Fruit fly (Drosophila melanogaster) whole organism, embryonic: ENCODE measurements around the gene Ykt6.

Experiments
- Bteb2 ChIP-seq: fragments of 200-800 bp; sonication (Bioruptor generic); optimal IDR thresholded peaks from 2 replicates; lab custom pipeline; 2016; ENCODE audit warnings: missing biosample characterization, missing genetic modification characterization
- CG10147 ChIP-seq: fragments of 200-800 bp; sonication (Bioruptor generic); optimal IDR thresholded peaks from 2 replicates; lab custom pipeline; 2019; ENCODE audit warnings: missing biosample characterization, mild to moderate bottlenecking, missing genetic modification characterization, moderate library complexity
- CG1024 ChIP-seq: fragments of 200-800 bp; sonication (Bioruptor generic); IDR thresholded peaks from 2 replicates; pipeline ENCODE4 v1.3.6; 2022; ENCODE audit warnings: missing biosample characterization, missing genetic modification characterization
- CG11456 ChIP-seq: fragments of 200-800 bp; sonication (Bioruptor generic); IDR thresholded peaks from 3 replicates; pipeline ENCODE4 v1.3.6; 2022; ENCODE audit warnings: missing biosample characterization, missing genetic modification characterization
- CG12299 ChIP-seq: fragments of 200-800 bp; sonication (Bioruptor generic); optimal IDR thresholded peaks from 2 replicates; lab custom pipeline; 2018; ENCODE audit warnings: missing biosample characterization, mild to moderate bottlenecking, missing genetic modification characterization
- CG13287 ChIP-seq: fragments of 200-800 bp; sonication (Bioruptor generic); IDR thresholded peaks from 2 replicates; pipeline ENCODE4 v1.3.6; 2022; ENCODE audit warnings: missing biosample characterization, missing genetic modification characterization; ENCODE audit not compliant: partially characterized antibody
- CG16815 ChIP-seq: fragments of 200-800 bp; sonication (Bioruptor generic); optimal IDR thresholded peaks from 3 replicates; lab custom pipeline; 2017; ENCODE audit warnings: missing biosample characterization, mild to moderate bottlenecking, missing genetic modification characterization
- CG1832 ChIP-seq: fragments of 200-800 bp; sonication (Bioruptor generic); optimal IDR thresholded peaks from 2 replicates; lab custom pipeline; 2017; ENCODE audit warnings: missing biosample characterization, mild to moderate bottlenecking, missing genetic modification characterization, inconsistent platforms
- CG3407 ChIP-seq: fragments of 200-800 bp; sonication (Bioruptor generic); optimal IDR thresholded peaks from 2 replicates; lab custom pipeline; 2018; ENCODE audit warnings: missing biosample characterization, mild to moderate bottlenecking, missing genetic modification characterization
- CG34422 ChIP-seq: fragments of 200-800 bp; sonication (Bioruptor generic); IDR thresholded peaks from 3 replicates; pipeline ENCODE4 v1.3.6; 2022; ENCODE audit warnings: missing biosample characterization, missing genetic modification characterization
- CG3995 ChIP-seq: fragments of 200-800 bp; sonication (Bioruptor generic); optimal IDR thresholded peaks from 3 replicates; lab custom pipeline; 2016; ENCODE audit warnings: missing biosample characterization, missing genetic modification characterization
- CG7556 ChIP-seq: fragments of 200-800 bp; sonication (Bioruptor generic); optimal IDR thresholded peaks from 2 replicates; lab custom pipeline; 2017; ENCODE audit warnings: missing biosample characterization, mild to moderate bottlenecking, missing genetic modification characterization
- CG8388 ChIP-seq: fragments of 200-800 bp; sonication (Bioruptor generic); optimal IDR thresholded peaks from 2 replicates; lab custom pipeline; 2019; ENCODE audit warnings: missing biosample characterization, mild to moderate bottlenecking, missing genetic modification characterization, moderate library complexity
- CG8944 ChIP-seq: fragments of 200-800 bp; sonication (Bioruptor generic); optimal IDR thresholded peaks from 3 replicates; lab custom pipeline; 2016; ENCODE audit warnings: missing biosample characterization, missing genetic modification characterization
- CG9727 ChIP-seq: fragments of 200-800 bp; sonication (Bioruptor generic); optimal IDR thresholded peaks from 3 replicates; lab custom pipeline; 2017; ENCODE audit warnings: missing biosample characterization, mild to moderate bottlenecking, missing genetic modification characterization
- CG9817 ChIP-seq: fragments of 200-800 bp; sonication (Bioruptor generic); optimal IDR thresholded peaks from 2 replicates; lab custom pipeline; 2018; ENCODE audit warnings: missing biosample characterization, mild to moderate bottlenecking, missing genetic modification characterization, moderate library complexity
- Camta ChIP-seq: fragments of 200-800 bp; sonication (Bioruptor generic); optimal IDR thresholded peaks from 2 replicates; lab custom pipeline; 2016; ENCODE audit warnings: missing biosample characterization, missing genetic modification characterization
- CkIIα-i1 ChIP-seq: fragments of 200-800 bp; sonication (Bioruptor generic); IDR thresholded peaks from 2 replicates; pipeline ENCODE4 v1.3.6; 2022; ENCODE audit warnings: missing biosample characterization, missing genetic modification characterization
- Dek ChIP-seq: fragments of 200-800 bp; sonication (Bioruptor generic); optimal IDR thresholded peaks from 3 replicates; lab custom pipeline; 2019; ENCODE audit warnings: missing biosample characterization, mild to moderate bottlenecking, missing genetic modification characterization, moderate library complexity
- H2.0 ChIP-seq: fragments of 200-800 bp; sonication (Bioruptor generic); IDR thresholded peaks from 2 replicates; pipeline ENCODE4 v1.3.6; 2022; ENCODE audit warnings: missing biosample characterization, missing genetic modification characterization
- HmgZ ChIP-seq: fragments of 200-800 bp; sonication (Bioruptor generic); optimal IDR thresholded peaks from 2 replicates; lab custom pipeline; 2018; ENCODE audit warnings: missing biosample characterization, mild to moderate bottlenecking, missing genetic modification characterization
- Hr78 ChIP-seq, 2 experiments: fragments of 200-800 bp in 1 of 2; fragments of >200 bp in 1 of 2; sonication (Bioruptor generic) in 1 of 2; optimal IDR thresholded peaks; 2 replicates each; lab custom pipeline; 2017 to 2019; ENCODE audit warnings: missing biosample characterization in 2 of 2, missing genetic modification characterization in 2 of 2, mild to moderate bottlenecking in 1 of 2, moderate library complexity in 1 of 2
- Lim3 ChIP-seq: fragments of 200-800 bp; sonication (Bioruptor generic); IDR thresholded peaks from 2 replicates; pipeline ENCODE4 v1.3.6; 2022; ENCODE audit warnings: missing biosample characterization, missing genetic modification characterization
- Max ChIP-seq: fragments of 200-800 bp; sonication (Bioruptor generic); optimal IDR thresholded peaks from 2 replicates; lab custom pipeline; 2016; ENCODE audit warnings: missing biosample characterization, mild to moderate bottlenecking, missing genetic modification characterization
- Meics ChIP-seq: fragments of 200-800 bp; sonication (Bioruptor generic); optimal IDR thresholded peaks from 2 replicates; lab custom pipeline; 2017; ENCODE audit warnings: missing biosample characterization, mild to moderate bottlenecking, missing genetic modification characterization
- NC2β ChIP-seq: fragments of 200-800 bp; sonication (Bioruptor generic); optimal IDR thresholded peaks from 2 replicates; lab custom pipeline; 2016; ENCODE audit warnings: missing biosample characterization, missing genetic modification characterization
- NFAT ChIP-seq: fragments of 200-800 bp; sonication (Bioruptor generic); IDR thresholded peaks from 2 replicates; pipeline ENCODE4 v1.3.6; 2022; ENCODE audit warnings: missing biosample characterization, missing genetic modification characterization
- Pdp1 ChIP-seq, 2 experiments: fragments of 200-800 bp; sonication (Bioruptor generic); optimal IDR thresholded peaks; 3 replicates each; lab custom pipeline; 2016; ENCODE audit warnings: missing biosample characterization in 2 of 2, missing genetic modification characterization in 2 of 2, mild to moderate bottlenecking in 1 of 2, moderate library complexity in 1 of 2
- Ravus ChIP-seq: fragments of 200-800 bp; sonication (Bioruptor generic); IDR thresholded peaks from 2 replicates; pipeline ENCODE4 v1.3.6; 2022; ENCODE audit warnings: missing biosample characterization, missing genetic modification characterization
- Sox100B ChIP-seq: fragments of 200-800 bp; sonication (Bioruptor generic); optimal IDR thresholded peaks from 3 replicates; lab custom pipeline; 2018; ENCODE audit warnings: missing biosample characterization, mild to moderate bottlenecking, missing genetic modification characterization
- Ssrp ChIP-seq: fragments of 200-800 bp; sonication (Bioruptor generic); optimal IDR thresholded peaks from 2 replicates; lab custom pipeline; 2018; ENCODE audit warnings: missing biosample characterization, mild to moderate bottlenecking, missing genetic modification characterization, moderate library complexity
- bowl ChIP-seq: fragments of 200-800 bp; sonication (Bioruptor generic); IDR thresholded peaks from 2 replicates; pipeline ENCODE4 v1.3.6; 2022; ENCODE audit warnings: missing biosample characterization, missing genetic modification characterization
- corto ChIP-seq: fragments of 200-800 bp; sonication (Bioruptor generic); optimal IDR thresholded peaks from 2 replicates; lab custom pipeline; 2016; ENCODE audit warnings: missing biosample characterization, mild to moderate bottlenecking, missing genetic modification characterization, moderate library complexity
- dysf ChIP-seq: fragments of 200-800 bp; sonication (Bioruptor generic); IDR thresholded peaks from 3 replicates; pipeline ENCODE4 v1.3.6; 2022; ENCODE audit warnings: missing biosample characterization, missing genetic modification characterization
- ems ChIP-seq: fragments of 200-800 bp; sonication (Bioruptor generic); optimal IDR thresholded peaks from 3 replicates; lab custom pipeline; 2016; ENCODE audit warnings: missing biosample characterization, missing genetic modification characterization
- fru ChIP-seq: fragments of >200 bp; optimal IDR thresholded peaks from 2 replicates; lab custom pipeline; 2017
- gfzf ChIP-seq: fragments of 200-800 bp; sonication (Bioruptor generic); optimal IDR thresholded peaks from 2 replicates; lab custom pipeline; 2016; ENCODE audit warnings: missing biosample characterization, mild to moderate bottlenecking, missing genetic modification characterization, moderate library complexity
- gsb ChIP-seq: fragments of 200-800 bp; sonication (Bioruptor generic); IDR thresholded peaks from 2 replicates; pipeline ENCODE4 v1.3.6; 2022; ENCODE audit warnings: missing biosample characterization, missing genetic modification characterization
- ham ChIP-seq: fragments of 200-800 bp; sonication (Bioruptor generic); IDR thresholded peaks from 2 replicates; pipeline ENCODE4 v1.3.6; 2022; ENCODE audit warnings: missing biosample characterization, missing genetic modification characterization
- hbn ChIP-seq: fragments of 200-800 bp; sonication (Bioruptor generic); IDR thresholded peaks from 2 replicates; pipeline ENCODE4 v1.3.6; 2022; ENCODE audit warnings: missing biosample characterization, missing genetic modification characterization; ENCODE audit not compliant: partially characterized antibody
- hth ChIP-seq: fragments of >200 bp; optimal IDR thresholded peaks from 2 replicates; lab custom pipeline; 2017; ENCODE audit warnings: inconsistent platforms
- ind ChIP-seq: fragments of 200-800 bp; sonication (Bioruptor generic); optimal IDR thresholded peaks from 3 replicates; lab custom pipeline; 2016; ENCODE audit warnings: missing biosample characterization, missing genetic modification characterization
- knrl ChIP-seq: fragments of 200-800 bp; sonication (Bioruptor generic); IDR thresholded peaks from 3 replicates; pipeline ENCODE4 v1.3.6; 2022; ENCODE audit warnings: missing biosample characterization, missing genetic modification characterization; ENCODE audit not compliant: partially characterized antibody
- pho ChIP-seq: fragments of 200-800 bp; sonication (Bioruptor generic); optimal IDR thresholded peaks from 2 replicates; lab custom pipeline; 2016; ENCODE audit warnings: missing biosample characterization, missing genetic modification characterization
- prd ChIP-seq, 3 experiments: fragments of >200 bp in 2 of 3; fragments of 200-800 bp in 1 of 3; sonication (Bioruptor generic) in 1 of 3; optimal IDR thresholded peaks in 2 of 3; IDR thresholded peaks in 1 of 3; 2 replicates in 2 of 3; 3 replicates in 1 of 3; pipeline versions ENCODE4 v1.3.6 to Lab custom; 2017 to 2022; ENCODE audit warnings: missing biosample characterization in 1 of 3, missing genetic modification characterization in 1 of 3
- tio ChIP-seq: fragments of 200-800 bp; sonication (Bioruptor generic); optimal IDR thresholded peaks from 2 replicates; lab custom pipeline; 2017; ENCODE audit warnings: missing biosample characterization, missing genetic modification characterization, inconsistent platforms
- toy ChIP-seq: fragments of 200-800 bp; sonication (Bioruptor generic); IDR thresholded peaks from 2 replicates; pipeline ENCODE4 v1.3.6; 2022; ENCODE audit warnings: missing biosample characterization, missing genetic modification characterization
- tup ChIP-seq: fragments of 200-800 bp; sonication (Bioruptor generic); optimal IDR thresholded peaks from 2 replicates; lab custom pipeline; 2016; ENCODE audit warnings: missing biosample characterization, mild to moderate bottlenecking, missing genetic modification characterization, moderate library complexity
- unpg ChIP-seq: fragments of 200-800 bp; sonication (Bioruptor generic); optimal IDR thresholded peaks from 3 replicates; lab custom pipeline; 2018; ENCODE audit warnings: missing biosample characterization, mild to moderate bottlenecking, missing genetic modification characterization, moderate library complexity

The Ykt6 gene

DNA sequence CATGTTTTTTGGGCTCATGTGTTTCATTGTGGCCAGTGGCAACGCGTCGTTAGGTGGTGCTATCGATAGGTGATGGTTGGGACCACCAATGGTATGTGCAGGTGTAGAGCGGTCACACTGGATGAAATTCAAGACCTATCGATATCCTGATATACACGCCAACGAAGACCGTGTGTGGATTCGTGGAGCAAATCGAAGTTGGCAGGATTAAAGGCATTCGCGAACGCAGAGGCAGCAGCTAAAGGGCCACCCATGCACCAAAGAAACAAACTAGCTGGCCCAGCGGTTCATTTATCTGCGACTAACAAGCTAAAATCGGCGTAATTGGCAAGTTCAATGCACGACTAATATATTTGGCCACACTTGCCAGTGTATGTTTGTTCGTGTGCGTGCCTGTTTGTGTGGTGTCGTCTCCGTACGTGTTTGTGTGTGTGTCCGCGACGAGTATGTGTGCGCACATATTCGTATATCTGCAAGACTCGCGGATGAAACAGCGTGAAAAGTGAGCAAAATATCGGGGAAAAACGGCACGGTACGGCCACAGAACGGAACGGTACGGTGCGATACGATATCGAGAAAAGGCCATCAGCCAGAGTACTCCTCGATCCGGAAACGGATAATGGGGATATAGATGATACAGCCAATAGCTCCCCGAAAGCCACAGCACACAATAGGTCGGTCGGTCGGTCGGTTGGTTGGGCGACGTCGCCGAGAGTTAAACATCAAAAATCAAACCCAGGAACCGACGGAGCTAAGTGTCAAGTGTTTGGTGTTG, 15.8 kb downstream of the Ykt6 start, which contains the start of gene Ubr3 (continued):
- peak in 1 of 2 experiments; percentile 19 for TF ChIP-seq Pdp1 (GFP tag; optimal IDR thresholded peaks at IDR 0.05; lab: Kevin White, UChicago)
- no peak for TF ChIP-seq Sox100B (GFP tag; lab: Kevin White, UChicago)
- TF ChIP-seq Ssrp (tag; lab: Kevin White, UChicago): no peak
- TF ChIP-seq NFAT (GFP tag; lab: Robert Waterston, UW): 0 out of 2 replicates have a peak, but pooled peaks have one; percentile 21
- TF ChIP-seq Meics (GFP tag; lab: Kevin White, UChicago): no peak
- peak; percentile 49 for TF ChIP-seq HmgZ
- TF ChIP-seq tio (GFP tag; lab: Kevin White, UChicago): no peak
- no peak for TF ChIP-seq Ravus (GFP tag; lab: Robert Waterston, UW)
- TF ChIP-seq CG1832: no peak
- TF ChIP-seq Dek (tag; lab: Kevin White, UChicago): no peak
- peak; percentile 79 for TF ChIP-seq knrl (GFP tag; lab: Robert Waterston, UW)
- TF ChIP-seq CG8388 (GFP tag; lab: Kevin White, UChicago): no peak
- no peak for TF ChIP-seq CG16815 (GFP tag; lab: Kevin White, UChicago)
- TF ChIP-seq bowl (GFP tag; lab: Robert Waterston, UW): no peak
- TF ChIP-seq CG7556 (GFP tag; lab: Kevin White, UChicago): no peak
- TF ChIP-seq Max (GFP tag; lab: Kevin White, UChicago): no peak
- TF ChIP-seq CG9817 (tag; lab: Kevin White, UChicago): no peak
- no peak for TF ChIP-seq CG8944
- TF ChIP-seq corto (GFP tag; lab: Kevin White, UChicago): no peak
- no peak for TF ChIP-seq H2.0 (GFP tag; lab: Robert Waterston, UW)
- no peak for TF ChIP-seq Hr78 (GFP tag; optimal IDR thresholded peaks at IDR 0.05; lab: Kevin White, UChicago)
- TF ChIP-seq unpg (GFP tag; lab: Kevin White, UChicago): no peak
- TF ChIP-seq tup: no peak
- TF ChIP-seq hth (lab: Kevin White, UChicago): no peak
- peak; percentile 42; the same call in 1 of the 2 replicates for TF ChIP-seq hbn (GFP tag; lab: Robert Waterston, UW)
- no peak for TF ChIP-seq CG3995 (GFP tag; lab: Kevin White, UChicago)
- no peak for TF ChIP-seq Lim3 (GFP tag; lab: Robert Waterston, UW)
- TF ChIP-seq CG3407: no peak
- no peak for TF ChIP-seq ems
- peak; percentile 31; the same call in 1 of the 3 replicates for TF ChIP-seq CG34422 (GFP tag; lab: Robert Waterston, UW)
- TF ChIP-seq CG13287 (GFP tag; lab: Robert Waterston, UW): peak; percentile 77
- TF ChIP-seq CG11456 (GFP tag; lab: Robert Waterston, UW): no peak
- TF ChIP-seq Bteb2: no peak
- no peak for TF ChIP-seq CG9727 (GFP tag; lab: Kevin White, UChicago)
- peak; percentile 35 for TF ChIP-seq NC2β (GFP tag; lab: Kevin White, UChicago)
- no peak for TF ChIP-seq toy (GFP tag; lab: Robert Waterston, UW)
- no peak for TF ChIP-seq ham
- no peak for TF ChIP-seq prd (optimal IDR thresholded peaks at IDR 0.05; lab: Kevin White, UChicago)
- no peak for TF ChIP-seq prd (GFP tag; IDR thresholded peaks at IDR 0.05; lab: Robert Waterston, UW)
- no peak for TF ChIP-seq dysf
- TF ChIP-seq pho (GFP tag; lab: Kevin White, UChicago): no peak
- no peak for TF ChIP-seq ind (GFP tag; lab: Kevin White, UChicago)
- TF ChIP-seq CkIIα-i1 (GFP tag; lab: Robert Waterston, UW): no peak
- TF ChIP-seq CG10147 (GFP tag; lab: Kevin White, UChicago): peak; percentile 39
- TF ChIP-seq gsb (GFP tag; lab: Robert Waterston, UW): no peak
- peak; percentile 23 for TF ChIP-seq CG12299 (tag; lab: Kevin White, UChicago)
- no peak for TF ChIP-seq fru (lab: Kevin White, UChicago)
- peak; percentile 69 for TF ChIP-seq gfzf (GFP tag; lab: Kevin White, UChicago)
- no peak for TF ChIP-seq Camta (GFP tag; lab: Kevin White, UChicago)
- TF ChIP-seq CG1024 (GFP tag; lab: Robert Waterston, UW): no peak
